Fruit fly (Drosophila melanogaster): Measurements from ENCODE around the gene loh.

The loh gene

dm6 chr2L:10403803-10404315, 38.5 kb upstream of the loh start:
- no peak for TF ChIP-seq Hand (GFP tag; optimal IDR thresholded peaks at IDR 0.05)
- TF ChIP-seq Sox100B (GFP tag; optimal IDR thresholded peaks at IDR 0.05) = peak; percentile 3
- TF ChIP-seq peb (GFP tag; IDR thresholded peaks at IDR 0.05) = no peak
- TF ChIP-seq HmgZ (tag; optimal IDR thresholded peaks at IDR 0.05) = peak; percentile 3
- 0 out of 3 replicates have a peak, but pooled peaks have one; percentile 38 for TF ChIP-seq vnd (GFP tag; IDR thresholded peaks at IDR 0.05; ENCODE audit: partially characterized antibody)
- TF ChIP-seq pan (optimal IDR thresholded peaks at IDR 0.05) = no peak
- TF ChIP-seq pan (GFP tag; optimal IDR thresholded peaks at IDR 0.05 in 1 of 2, IDR thresholded peaks at IDR 0.05 in 1 of 2) = no peak
- peak; percentile 91 for TF ChIP-seq sens (GFP tag)
- TF ChIP-seq phol (tag; optimal IDR thresholded peaks at IDR 0.05) = peak; percentile 13
- TF ChIP-seq CG10267 (tag; optimal IDR thresholded peaks at IDR 0.05) = peak; percentile 15
- peak in 1 of 2 experiments; percentile 61 for TF ChIP-seq eve (GFP tag; optimal IDR thresholded peaks at IDR 0.05)
- peak; percentile 62 for TF ChIP-seq CG13287 (GFP tag; IDR thresholded peaks at IDR 0.05; ENCODE audit: partially characterized antibody)
- peak; percentile 95 for TF ChIP-seq CG30020 (tag; optimal IDR thresholded peaks at IDR 0.05)
- TF ChIP-seq CG17802 (tag; optimal IDR thresholded peaks at IDR 0.05) = peak; percentile 25
- peak; percentile 63 for TF ChIP-seq Dll (GFP tag; IDR thresholded peaks at IDR 0.05; ENCODE audit: partially characterized antibody)
- no peak for TF ChIP-seq scrt (GFP tag; optimal IDR thresholded peaks at IDR 0.05)
- no peak for TF ChIP-seq Drgx (GFP tag; IDR thresholded peaks at IDR 0.05)
- no peak for TF ChIP-seq odd (GFP tag; optimal IDR thresholded peaks at IDR 0.05)
- no peak for TF ChIP-seq Doc2 (GFP tag; IDR thresholded peaks at IDR 0.05)
- no peak for TF ChIP-seq gce (GFP tag; IDR thresholded peaks at IDR 0.05)
- peak; percentile 1 for TF ChIP-seq CG14710 (tag; optimal IDR thresholded peaks at IDR 0.05)
- no peak for TF ChIP-seq sd (tag; optimal IDR thresholded peaks at IDR 0.05)
- TF ChIP-seq CG7839 (tag; optimal IDR thresholded peaks at IDR 0.05) = no peak
- TF ChIP-seq CG3065 (GFP tag; optimal IDR thresholded peaks at IDR 0.05) = peak; percentile 95
- no peak for TF ChIP-seq CG13123 (GFP tag; optimal IDR thresholded peaks at IDR 0.05)
- no peak for TF ChIP-seq salm (tag; optimal IDR thresholded peaks at IDR 0.05)
- peak; percentile 21; the same call in 1 of the 2 replicates for TF ChIP-seq amos (GFP tag; IDR thresholded peaks at IDR 0.05; ENCODE audit: partially characterized antibody)
- TF ChIP-seq trem (tag; optimal IDR thresholded peaks at IDR 0.05) = peak; percentile 18
- TF ChIP-seq schlank (tag; optimal IDR thresholded peaks at IDR 0.05) = no peak
- no peak for TF ChIP-seq CG10959 (GFP tag; IDR thresholded peaks at IDR 0.05)
- TF ChIP-seq stwl (tag; optimal IDR thresholded peaks at IDR 0.05) = peak; percentile 10
- TF ChIP-seq sna (GFP tag; IDR thresholded peaks at IDR 0.05; ENCODE audit: partially characterized antibody) = peak; percentile 58; the same call in 1 of the 2 replicates
- TF ChIP-seq Ets97D (GFP tag; optimal IDR thresholded peaks at IDR 0.05) = peak; percentile 27
- TF ChIP-seq Med (GFP tag) = peak; percentile 59
- 0 out of 2 replicates have a peak, but pooled peaks have one; percentile 22 for TF ChIP-seq inv (GFP tag; IDR thresholded peaks at IDR 0.05; ENCODE audit: partially characterized antibody)
- peak; percentile 56; the same call in 1 of the 2 replicates for TF ChIP-seq unc-4 (GFP tag; IDR thresholded peaks at IDR 0.05; ENCODE audit: partially characterized antibody)
- TF ChIP-seq CG1603 (tag; optimal IDR thresholded peaks at IDR 0.05) = peak; percentile 91
- no peak for TF ChIP-seq CG6854 (GFP tag; optimal IDR thresholded peaks at IDR 0.05)
- TF ChIP-seq CG5245 (GFP tag; optimal IDR thresholded peaks at IDR 0.05) = no peak
- no peak for TF ChIP-seq CG9437 (GFP tag; optimal IDR thresholded peaks at IDR 0.05)
- peak; percentile 16 for TF ChIP-seq CG2712 (tag; optimal IDR thresholded peaks at IDR 0.05)
- peak; percentile 63 for TF ChIP-seq Scr (GFP tag; IDR thresholded peaks at IDR 0.05; ENCODE audit: partially characterized antibody)
- peak; percentile 32; the same call in 1 of the 3 replicates for TF ChIP-seq CG6791 (GFP tag; IDR thresholded peaks at IDR 0.05; ENCODE audit: partially characterized antibody)
- TF ChIP-seq Dref (GFP tag; IDR thresholded peaks at IDR 0.05) = peak; percentile 67
- TF ChIP-seq CG8359 (GFP tag; optimal IDR thresholded peaks at IDR 0.05; ENCODE audit: borderline replicate concordance) = no peak
- TF ChIP-seq Bdp1 (GFP tag; optimal IDR thresholded peaks at IDR 0.05) = no peak
- TF ChIP-seq sens-2 (GFP tag; IDR thresholded peaks at IDR 0.05) = no peak
- no peak for TF ChIP-seq fd102C (GFP tag; optimal IDR thresholded peaks at IDR 0.05)
- TF ChIP-seq CG3407 (GFP tag; optimal IDR thresholded peaks at IDR 0.05) = no peak
